Fruit fly (Drosophila melanogaster): ENCODE results near the gene AsnS.

AsnS gene

DNA sequence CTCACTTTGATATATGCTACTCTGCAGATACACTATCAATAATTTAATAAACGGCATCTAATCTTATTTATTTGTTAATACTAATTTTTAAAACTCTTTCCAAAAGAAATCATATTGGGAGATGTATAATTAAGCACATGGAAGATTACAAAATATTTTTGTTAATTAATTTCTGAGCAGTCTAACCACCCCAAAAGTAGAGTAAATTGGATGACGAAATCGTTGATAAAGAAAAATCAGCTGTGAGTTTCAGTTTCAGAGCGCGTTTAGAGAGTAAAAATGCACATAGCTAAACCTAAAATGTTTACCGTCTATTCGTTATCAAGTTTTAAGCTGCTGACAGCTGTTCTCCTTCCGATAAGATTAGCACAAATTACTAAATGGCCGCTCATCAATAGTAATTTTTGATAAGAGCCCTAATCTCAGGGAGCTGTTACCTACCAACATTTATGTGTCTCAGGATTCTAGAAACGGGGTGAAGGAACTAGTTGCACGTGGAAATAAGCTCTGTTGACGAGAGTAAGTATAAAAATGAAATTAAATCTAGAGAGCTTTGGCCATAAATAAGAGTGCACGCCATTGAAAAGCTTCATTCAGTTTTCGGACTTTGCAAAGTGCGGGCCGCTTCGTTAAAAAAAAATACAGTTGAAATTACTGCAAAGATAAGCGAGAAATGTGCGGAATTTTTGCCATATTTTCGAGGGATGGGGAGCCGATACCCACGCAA is at the start of gene AsnS, which contains the start of gene chb (continued):
- TF ChIP-seq CG18619 (GFP tag; optimal IDR thresholded peaks at IDR 0.05) = peak; percentile 85
- TF ChIP-seq CG11504 (tag; optimal IDR thresholded peaks at IDR 0.05) = peak; percentile 95
- no peak for TF ChIP-seq HLHmδ (GFP tag; optimal IDR thresholded peaks at IDR 0.05)
- peak; percentile 86 for TF ChIP-seq CG12219 (GFP tag; optimal IDR thresholded peaks at IDR 0.05)
- TF ChIP-seq BEAF-32 (GFP tag; optimal IDR thresholded peaks at IDR 0.05) = no peak
- peak; percentile 87 for TF ChIP-seq gce (GFP tag; IDR thresholded peaks at IDR 0.05)
- peak; percentile 96 for TF ChIP-seq E2f1 (GFP tag; IDR thresholded peaks at IDR 0.05)
- TF ChIP-seq CG7556 (GFP tag; optimal IDR thresholded peaks at IDR 0.05) = peak; percentile 86
- peak; percentile 12 for TF ChIP-seq CG6254 (GFP tag; optimal IDR thresholded peaks at IDR 0.05)
- peak; percentile 55 for TF ChIP-seq CG12236 (GFP tag; optimal IDR thresholded peaks at IDR 0.05)
- TF ChIP-seq D19A (tag; optimal IDR thresholded peaks at IDR 0.05) = peak; percentile 99
- peak; percentile 53 for TF ChIP-seq CG31365 (tag; optimal IDR thresholded peaks at IDR 0.05)
- TF ChIP-seq CG6175 (GFP tag; IDR thresholded peaks at IDR 0.05) = peak; percentile 63; the same call in 1 of the 3 replicates
- peak; percentile 61 for TF ChIP-seq pum (GFP tag; optimal IDR thresholded peaks at IDR 0.05)
- no peak for TF ChIP-seq kni (GFP tag; optimal IDR thresholded peaks at IDR 0.05)
- TF ChIP-seq CG3407 (GFP tag; optimal IDR thresholded peaks at IDR 0.05) = peak; percentile 76
- peak; percentile 52 for TF ChIP-seq CG4854 (GFP tag; optimal IDR thresholded peaks at IDR 0.05)
- TF ChIP-seq CG9797 (GFP tag; optimal IDR thresholded peaks at IDR 0.05) = no peak
- TF ChIP-seq toy (GFP tag; IDR thresholded peaks at IDR 0.05) = peak; percentile 58; the same call in 1 of the 2 replicates
- TF ChIP-seq disco-r (GFP tag; optimal IDR thresholded peaks at IDR 0.05) = peak; percentile 42
- peak; percentile 66 for TF ChIP-seq sens-2 (GFP tag; IDR thresholded peaks at IDR 0.05)
- TF ChIP-seq CG16815 (GFP tag; optimal IDR thresholded peaks at IDR 0.05) = peak; percentile 75
- TF ChIP-seq en (GFP tag; optimal IDR thresholded peaks at IDR 0.05) = peak; percentile 54
- TF ChIP-seq ERR (GFP tag; optimal IDR thresholded peaks at IDR 0.05) = peak; percentile 36
- TF ChIP-seq hbn (GFP tag; IDR thresholded peaks at IDR 0.05; ENCODE audit: partially characterized antibody) = no peak
- peak; percentile 26; the same call in 1 of the 2 replicates for TF ChIP-seq Poxn (GFP tag; IDR thresholded peaks at IDR 0.05)
- TF ChIP-seq wor (GFP tag; IDR thresholded peaks at IDR 0.05) = peak; percentile 85
- peak; percentile 68 for TF ChIP-seq D19B (GFP tag; optimal IDR thresholded peaks at IDR 0.05)
- TF ChIP-seq Nf-YA (GFP tag; IDR thresholded peaks at IDR 0.05) = peak; percentile 90
- no peak for TF ChIP-seq ato (GFP tag; IDR thresholded peaks at IDR 0.05; ENCODE audit: partially characterized antibody)
- no peak for TF ChIP-seq tll (GFP tag; optimal IDR thresholded peaks at IDR 0.05)
- no peak for TF ChIP-seq pzg (GFP tag; optimal IDR thresholded peaks at IDR 0.05)
- TF ChIP-seq pnt (GFP tag; optimal IDR thresholded peaks at IDR 0.05) = peak; percentile 51
- TF ChIP-seq NC2α (GFP tag; optimal IDR thresholded peaks at IDR 0.05) = peak; percentile 20
- TF ChIP-seq CG1529 (GFP tag; optimal IDR thresholded peaks at IDR 0.05) = peak; percentile 73
- TF ChIP-seq CG7928 (GFP tag; optimal IDR thresholded peaks at IDR 0.05) = peak; percentile 52
- TF ChIP-seq HHEX (GFP tag; optimal IDR thresholded peaks at IDR 0.05) = peak; percentile 83
- TF ChIP-seq CG34422 (GFP tag; IDR thresholded peaks at IDR 0.05) = peak; percentile 91
- TF ChIP-seq CG12744 (GFP tag; optimal IDR thresholded peaks at IDR 0.05) = peak; percentile 17
- no peak for TF ChIP-seq insv (GFP tag; optimal IDR thresholded peaks at IDR 0.05)

DNA sequence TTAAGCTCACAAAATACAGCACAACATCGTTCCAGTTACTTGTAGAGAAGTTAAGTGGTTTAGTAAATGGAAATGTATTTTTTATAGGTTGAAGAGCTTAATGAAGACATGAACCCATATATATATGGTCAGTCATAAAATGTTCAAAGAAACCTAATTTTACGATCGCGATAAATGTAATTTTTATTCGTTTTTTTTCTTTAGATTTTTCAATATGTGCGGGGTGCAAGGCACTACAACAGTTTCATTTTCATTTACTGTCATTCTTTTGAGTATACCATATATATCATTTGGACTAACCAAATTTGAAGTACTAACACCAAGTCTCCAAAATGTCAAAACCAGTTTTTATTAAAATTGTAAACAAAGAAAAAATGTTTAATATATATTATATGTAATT is 49.5 kb upstream of the AsnS start, which contains the start of gene CG33284:
Gene CG33284 (plus strand): TSS at position 301 of the 400 bp plus-strand sequence.
- TF ChIP-seq Nf-YB (GFP tag; optimal IDR thresholded peaks at IDR 0.05) (no peak), Rx (GFP tag; IDR thresholded peaks at IDR 0.05) (no peak), PHDP (tag; optimal IDR thresholded peaks at IDR 0.05) (no peak), Trl (optimal IDR thresholded peaks at IDR 0.05) (no peak), Trl (GFP tag; optimal IDR thresholded peaks at IDR 0.05) (no peak), pb (GFP tag; optimal IDR thresholded peaks at IDR 0.05) (no peak), CG12391 (tag; optimal IDR thresholded peaks at IDR 0.05) (no peak), Hr39 (optimal IDR thresholded peaks at IDR 0.05) (no peak), CG14710 (tag; optimal IDR thresholded peaks at IDR 0.05) (no peak), Myb (GFP tag; optimal IDR thresholded peaks at IDR 0.05) (no peak), CG11723 (GFP tag; optimal IDR thresholded peaks at IDR 0.05) (no peak), scrt (GFP tag; optimal IDR thresholded peaks at IDR 0.05) (no peak), corto (GFP tag; optimal IDR thresholded peaks at IDR 0.05) (no peak)
